Worm (Caenorhabditis elegans) whole organism, L4/young adult: Measurements from ENCODE around the gene C31E10.6.

Experiments used
- W03F9.2 ChIP-seq: fragments of 150-350 bp; optimal IDR thresholded peaks from 2 replicates; lab custom pipeline; 2014; ENCODE audit warnings: missing biosample characterization, missing genetic modification characterization
- dao-5 ChIP-seq: sonication (generic microtip); optimal IDR thresholded peaks from 2 replicates; lab custom pipeline; 2016; ENCODE audit warnings: missing genotype, missing genetic modification characterization, moderate library complexity, missing compliant biosample characterization
- him-1 ChIP-seq: sonication (generic microtip); optimal IDR thresholded peaks from 2 replicates; lab custom pipeline; 2016; ENCODE audit warnings: missing genotype, missing genetic modification reagents, missing genetic modification characterization, missing compliant biosample characterization

ce11 chrX:13974448-13975071 lies 21.6 kb upstream of the C31E10.6 start:
- TF ChIP-seq him-1 (tag; lab: Kevin White, UChicago) (no peak), dao-5 (tag; lab: Kevin White, UChicago) (no peak), W03F9.2 (no peak)
